Fruit fly (Drosophila melanogaster) whole organism, embryonic: ENCODE results near the gene Cdc50.
A peak's percentile ranks its signal among the peaks of the same experiment; 100 is the strongest.

Experiments used
- B-H1 ChIP-seq: fragments of 200-800 bp; sonication (Bioruptor generic); IDR thresholded peaks from 3 replicates; pipeline ENCODE4 v1.3.6; 2022; ENCODE audit warnings: missing biosample characterization, missing genetic modification characterization
- B-H2 ChIP-seq: fragments of 200-800 bp; sonication (Bioruptor generic); optimal IDR thresholded peaks from 2 replicates; lab custom pipeline; 2018; ENCODE audit warnings: missing biosample characterization, mild to moderate bottlenecking, missing genetic modification characterization
- CG10431 ChIP-seq: fragments of 200-800 bp; sonication (Bioruptor generic); optimal IDR thresholded peaks from 3 replicates; lab custom pipeline; 2018; ENCODE audit warnings: missing biosample characterization, mild to moderate bottlenecking, missing genetic modification characterization
- CG12071 ChIP-seq: fragments of 200-800 bp; sonication (Bioruptor generic); optimal IDR thresholded peaks from 3 replicates; lab custom pipeline; 2018; ENCODE audit warnings: missing biosample characterization, mild to moderate bottlenecking, missing genetic modification characterization
- CG12155 ChIP-seq: fragments of 200-800 bp; sonication (Bioruptor generic); optimal IDR thresholded peaks from 3 replicates; lab custom pipeline; 2016; ENCODE audit warnings: missing biosample characterization, missing genetic modification characterization
- CG13624 ChIP-seq: fragments of 200-800 bp; sonication (Bioruptor generic); optimal IDR thresholded peaks from 2 replicates; lab custom pipeline; 2016; ENCODE audit warnings: missing biosample characterization, missing genetic modification characterization
- CG15479 ChIP-seq: fragments of 200-800 bp; sonication (Bioruptor generic); optimal IDR thresholded peaks from 3 replicates; lab custom pipeline; 2019; ENCODE audit warnings: missing biosample characterization, mild to moderate bottlenecking, missing genetic modification characterization, moderate library complexity
- CG1603 ChIP-seq: fragments of 200-800 bp; sonication (Bioruptor generic); optimal IDR thresholded peaks from 2 replicates; lab custom pipeline; 2019; ENCODE audit warnings: missing biosample characterization, mild to moderate bottlenecking, missing genetic modification characterization, moderate library complexity
- CG17359 ChIP-seq: fragments of 200-800 bp; sonication (Bioruptor generic); optimal IDR thresholded peaks from 3 replicates; lab custom pipeline; 2018; ENCODE audit warnings: missing biosample characterization, mild to moderate bottlenecking, missing genetic modification characterization, moderate library complexity
- CG18011 ChIP-seq: fragments of 200-800 bp; sonication (Bioruptor generic); optimal IDR thresholded peaks from 2 replicates; lab custom pipeline; 2017; ENCODE audit warnings: missing biosample characterization, missing genetic modification characterization, mild to moderate bottlenecking, moderate library complexity, missing genotype
- CG2678 ChIP-seq: fragments of 200-800 bp; sonication (Bioruptor generic); optimal IDR thresholded peaks from 3 replicates; lab custom pipeline; 2019; ENCODE audit warnings: missing biosample characterization, mild to moderate bottlenecking, missing genetic modification characterization, moderate library complexity
- CG2875 ChIP-seq: fragments of 200-800 bp; sonication (Bioruptor generic); optimal IDR thresholded peaks from 2 replicates; lab custom pipeline; 2017; ENCODE audit warnings: missing biosample characterization, mild to moderate bottlenecking, missing genetic modification characterization, missing genetic modification reagents
- CG31388 ChIP-seq: fragments of 200-800 bp; sonication (Bioruptor generic); optimal IDR thresholded peaks from 2 replicates; lab custom pipeline; 2016; ENCODE audit warnings: missing biosample characterization, missing genetic modification characterization
- CG3726 ChIP-seq: fragments of 200-800 bp; sonication (Bioruptor generic); IDR thresholded peaks from 3 replicates; pipeline ENCODE4, ENCODE4 v1.3.6; 2022; ENCODE audit warnings: missing biosample characterization, missing genetic modification characterization
- CG5180 ChIP-seq: fragments of 200-800 bp; sonication (Bioruptor generic); optimal IDR thresholded peaks from 3 replicates; lab custom pipeline; 2017; ENCODE audit warnings: missing biosample characterization, missing genetic modification characterization, mild to moderate bottlenecking, moderate library complexity, missing genetic modification reagents
- CG6254 ChIP-seq: fragments of 200-800 bp; sonication (Bioruptor generic); optimal IDR thresholded peaks from 3 replicates; lab custom pipeline; 2017; ENCODE audit warnings: mild to moderate bottlenecking, missing biosample characterization, missing genetic modification reagents, missing genetic modification characterization
- CG6765 ChIP-seq: fragments of 200-800 bp; sonication (Bioruptor generic); optimal IDR thresholded peaks from 3 replicates; lab custom pipeline; 2017; ENCODE audit warnings: missing biosample characterization, mild to moderate bottlenecking, missing genetic modification characterization
- CG6813 ChIP-seq: fragments of 200-800 bp; sonication (Bioruptor generic); optimal IDR thresholded peaks from 2 replicates; lab custom pipeline; 2017; ENCODE audit warnings: missing biosample characterization, missing genetic modification characterization, mild to moderate bottlenecking, moderate library complexity, missing genetic modification reagents
- CG7271 ChIP-seq: fragments of 200-800 bp; sonication (Bioruptor generic); optimal IDR thresholded peaks from 2 replicates; lab custom pipeline; 2018; ENCODE audit warnings: missing biosample characterization, mild to moderate bottlenecking, missing genetic modification characterization, moderate library complexity
- CG7839 ChIP-seq: fragments of 200-800 bp; sonication (Bioruptor generic); optimal IDR thresholded peaks from 3 replicates; lab custom pipeline; 2018; ENCODE audit warnings: missing biosample characterization, mild to moderate bottlenecking, missing genetic modification characterization, moderate library complexity
- CG7987 ChIP-seq: fragments of 200-800 bp; sonication (Bioruptor generic); optimal IDR thresholded peaks from 2 replicates; lab custom pipeline; 2018; ENCODE audit warnings: missing biosample characterization, mild to moderate bottlenecking, missing genetic modification characterization, moderate library complexity
- CG8290 ChIP-seq, 3 experiments: fragments of 200-800 bp; sonication (Bioruptor generic); optimal IDR thresholded peaks; 2 replicates each; lab custom pipeline; 2016 to 2019; ENCODE audit warnings: missing biosample characterization in 3 of 3, missing genetic modification characterization in 3 of 3, mild to moderate bottlenecking in 2 of 3, moderate library complexity in 1 of 3
- Dek ChIP-seq: fragments of 200-800 bp; sonication (Bioruptor generic); optimal IDR thresholded peaks from 3 replicates; lab custom pipeline; 2019; ENCODE audit warnings: missing biosample characterization, mild to moderate bottlenecking, missing genetic modification characterization, moderate library complexity
- Doc2 ChIP-seq: fragments of 200-800 bp; sonication (Bioruptor generic); IDR thresholded peaks from 2 replicates; pipeline ENCODE4 v1.3.6; 2022; ENCODE audit warnings: missing biosample characterization, missing genetic modification characterization
- Ets65A ChIP-seq: fragments of 200-800 bp; sonication (Bioruptor generic); peaks from one replicate; lab custom pipeline; 2016; ENCODE audit warnings: missing biosample characterization, missing genetic modification characterization
- HLH4C ChIP-seq: fragments of 200-800 bp; sonication (Bioruptor generic); IDR thresholded peaks from 3 replicates; pipeline ENCODE4 v1.3.6; 2022; ENCODE audit warnings: missing biosample characterization, missing genetic modification characterization; ENCODE audit not compliant: partially characterized antibody
- HmgZ ChIP-seq: fragments of 200-800 bp; sonication (Bioruptor generic); optimal IDR thresholded peaks from 2 replicates; lab custom pipeline; 2018; ENCODE audit warnings: missing biosample characterization, mild to moderate bottlenecking, missing genetic modification characterization
- Hmr ChIP-seq: fragments of 200-800 bp; sonication (Bioruptor generic); optimal IDR thresholded peaks from 3 replicates; lab custom pipeline; 2017; ENCODE audit warnings: mild to moderate bottlenecking, missing biosample characterization, missing genetic modification reagents, missing genetic modification characterization
- Hsf ChIP-seq: fragments of 200-800 bp; sonication (Bioruptor generic); optimal IDR thresholded peaks from 3 replicates; lab custom pipeline; 2016; ENCODE audit warnings: missing biosample characterization, missing genetic modification characterization
- Max ChIP-seq: fragments of 200-800 bp; sonication (Bioruptor generic); optimal IDR thresholded peaks from 2 replicates; lab custom pipeline; 2016; ENCODE audit warnings: missing biosample characterization, mild to moderate bottlenecking, missing genetic modification characterization
- NfI ChIP-seq: fragments of 200-800 bp; sonication (Bioruptor generic); optimal IDR thresholded peaks from 3 replicates; lab custom pipeline; 2018; ENCODE audit warnings: missing biosample characterization, mild to moderate bottlenecking, missing genetic modification characterization, moderate library complexity
- Oaz ChIP-seq: fragments of 200-800 bp; sonication (Bioruptor generic); IDR thresholded peaks from 2 replicates; pipeline ENCODE4 v1.3.6; 2022; ENCODE audit warnings: missing biosample characterization, missing genetic modification characterization
- Scr ChIP-seq: fragments of 200-800 bp; sonication (Bioruptor generic); IDR thresholded peaks from 2 replicates; pipeline ENCODE4 v1.3.6; 2022; ENCODE audit warnings: missing biosample characterization, missing genetic modification characterization; ENCODE audit not compliant: partially characterized antibody
- Side ChIP-seq: fragments of 200-800 bp; sonication (Bioruptor generic); optimal IDR thresholded peaks from 2 replicates; lab custom pipeline; 2016; ENCODE audit warnings: missing biosample characterization, missing genetic modification characterization
- Xbp1 ChIP-seq: fragments of 200-800 bp; sonication (Bioruptor generic); optimal IDR thresholded peaks from 3 replicates; lab custom pipeline; 2016; ENCODE audit warnings: missing biosample characterization, mild to moderate bottlenecking, missing genetic modification characterization
- bowl ChIP-seq: fragments of 200-800 bp; sonication (Bioruptor generic); IDR thresholded peaks from 2 replicates; pipeline ENCODE4 v1.3.6; 2022; ENCODE audit warnings: missing biosample characterization, missing genetic modification characterization
- btn ChIP-seq: fragments of 200-800 bp; sonication (Bioruptor generic); optimal IDR thresholded peaks from 2 replicates; lab custom pipeline; 2016; ENCODE audit warnings: missing biosample characterization, missing genetic modification characterization
- cato ChIP-seq: fragments of 200-800 bp; sonication (Bioruptor generic); optimal IDR thresholded peaks from 2 replicates; lab custom pipeline; 2016; ENCODE audit warnings: missing biosample characterization, missing genetic modification characterization, borderline replicate concordance
- exex ChIP-seq: fragments of 200-800 bp; sonication (Bioruptor generic); optimal IDR thresholded peaks from 4 replicates; lab custom pipeline; 2018; ENCODE audit warnings: missing biosample characterization, mild to moderate bottlenecking, missing genetic modification characterization, moderate library complexity
- fd3F ChIP-seq: fragments of 200-800 bp; sonication (Bioruptor generic); optimal IDR thresholded peaks from 2 replicates; lab custom pipeline; 2018; ENCODE audit warnings: missing biosample characterization, mild to moderate bottlenecking, missing genetic modification characterization, moderate library complexity
- grn ChIP-seq: fragments of 200-800 bp; sonication (Bioruptor generic); optimal IDR thresholded peaks from 3 replicates; lab custom pipeline; 2017; ENCODE audit warnings: missing biosample characterization, missing genetic modification characterization
- ham ChIP-seq: fragments of 200-800 bp; sonication (Bioruptor generic); IDR thresholded peaks from 2 replicates; pipeline ENCODE4 v1.3.6; 2022; ENCODE audit warnings: missing biosample characterization, missing genetic modification characterization
- insv ChIP-seq, 2 experiments: fragments of 200-800 bp; sonication (Bioruptor generic); optimal IDR thresholded peaks; 3 replicates each; lab custom pipeline; 2016 to 2018; ENCODE audit warnings: missing biosample characterization in 2 of 2, missing genetic modification characterization in 2 of 2
- inv ChIP-seq: fragments of 200-800 bp; sonication (Bioruptor generic); IDR thresholded peaks from 2 replicates; pipeline ENCODE4 v1.3.6; 2022; ENCODE audit warnings: missing biosample characterization, missing genetic modification characterization; ENCODE audit not compliant: partially characterized antibody
- lab ChIP-seq: fragments of 200-800 bp; sonication (Bioruptor generic); optimal IDR thresholded peaks from 3 replicates; lab custom pipeline; 2017; ENCODE audit warnings: missing biosample characterization, missing genetic modification characterization, mild to moderate bottlenecking, moderate library complexity, missing genetic modification reagents
- lbe ChIP-seq: fragments of 200-800 bp; sonication (Bioruptor generic); optimal IDR thresholded peaks from 2 replicates; lab custom pipeline; 2016; ENCODE audit warnings: missing biosample characterization, mild to moderate bottlenecking, missing genetic modification characterization
- mirr ChIP-seq: fragments of 200-800 bp; sonication (Bioruptor generic); optimal IDR thresholded peaks from 3 replicates; lab custom pipeline; 2018; ENCODE audit warnings: missing biosample characterization, mild to moderate bottlenecking, missing genetic modification characterization
- org-1 ChIP-seq: fragments of 200-800 bp; sonication (Bioruptor generic); optimal IDR thresholded peaks from 2 replicates; lab custom pipeline; 2017; ENCODE audit warnings: missing biosample characterization, missing genetic modification characterization
- tio ChIP-seq: fragments of 200-800 bp; sonication (Bioruptor generic); optimal IDR thresholded peaks from 2 replicates; lab custom pipeline; 2017; ENCODE audit warnings: missing biosample characterization, missing genetic modification characterization, inconsistent platforms
- tll ChIP-seq, 2 experiments: fragments of 200-800 bp in 1 of 2; fragments of >200 bp in 1 of 2; sonication (Bioruptor generic) in 1 of 2; optimal IDR thresholded peaks; 2 replicates each; lab custom pipeline; 2017 to 2019; ENCODE audit warnings: missing biosample characterization in 2 of 2, missing genetic modification characterization in 2 of 2, mild to moderate bottlenecking in 1 of 2, moderate library complexity in 1 of 2

Gene Cdc50

dm6 chrX:16420048-16420447, 21.0 kb downstream of the Cdc50 start (continued):
- TF ChIP-seq CG7271 (tag; lab: Kevin White, UChicago) (no peak), CG5180 (no peak), ham (GFP tag; lab: Robert Waterston, UW) (no peak), cato (GFP tag; lab: Kevin White, UChicago) (no peak), CG6813 (GFP tag; lab: Kevin White, UChicago) (no peak), CG2875 (GFP tag; lab: Kevin White, UChicago) (no peak), mirr (GFP tag; lab: Kevin White, UChicago) (peak; percentile 46), Side (GFP tag; lab: Kevin White, UChicago) (no peak), Xbp1 (GFP tag; lab: Kevin White, UChicago) (no peak), grn (GFP tag; lab: Kevin White, UChicago) (no peak), CG7987 (GFP tag; lab: Kevin White, UChicago) (peak; percentile 35), org-1 (GFP tag; lab: Kevin White, UChicago) (no peak), CG10431 (GFP tag; lab: Kevin White, UChicago) (no peak), CG18011 (GFP tag; lab: Kevin White, UChicago) (no peak), NfI (GFP tag; lab: Kevin White, UChicago) (no peak), CG31388 (GFP tag; lab: Kevin White, UChicago) (no peak), HmgZ (tag; lab: Kevin White, UChicago) (no peak), Doc2 (GFP tag; lab: Robert Waterston, UW) (no peak), CG15479 (GFP tag; lab: Kevin White, UChicago) (no peak), CG1603 (tag; lab: Kevin White, UChicago) (peak; percentile 11), CG3726 (no peak), CG6254 (GFP tag; lab: Kevin White, UChicago) (no peak), CG13624 (GFP tag; lab: Kevin White, UChicago) (no peak), Ets65A (no peak), lab (GFP tag; lab: Kevin White, UChicago) (peak; percentile 68), B-H1 (GFP tag; lab: Robert Waterston, UW) (no peak), Scr (GFP tag; lab: Robert Waterston, UW) (no peak), insv (GFP tag; optimal IDR thresholded peaks at IDR 0.05; lab: Kevin White, UChicago) (no peak), fd3F (peak; percentile 10), lbe (GFP tag; lab: Kevin White, UChicago) (no peak), CG8290 (GFP tag; optimal IDR thresholded peaks at IDR 0.05; lab: Kevin White, UChicago) (no peak), CG8290 (tag; optimal IDR thresholded peaks at IDR 0.05; lab: Kevin White, UChicago) (peak in 1 of 2 experiments; percentile 54), HLH4C (GFP tag; lab: Robert Waterston, UW) (no peak), Dek (tag; lab: Kevin White, UChicago) (no peak), CG17359 (tag; lab: Kevin White, UChicago) (peak; percentile 34), Hsf (GFP tag; lab: Kevin White, UChicago) (no peak), btn (GFP tag; lab: Kevin White, UChicago) (no peak), Oaz (GFP tag; lab: Robert Waterston, UW) (no peak), Hmr (GFP tag; lab: Kevin White, UChicago) (peak; percentile 43), tio (GFP tag; lab: Kevin White, UChicago) (no peak), B-H2 (GFP tag; lab: Kevin White, UChicago) (no peak), tll (GFP tag; optimal IDR thresholded peaks at IDR 0.05; lab: Kevin White, UChicago) (no peak), CG6765 (peak; percentile 11), inv (GFP tag; lab: Robert Waterston, UW) (no peak), CG7839 (tag; lab: Kevin White, UChicago) (no peak), bowl (GFP tag; lab: Robert Waterston, UW) (no peak), CG12071 (GFP tag; lab: Kevin White, UChicago) (peak; percentile 51), CG12155 (no peak), CG2678 (tag; lab: Kevin White, UChicago) (peak; percentile 42), Max (GFP tag; lab: Kevin White, UChicago) (no peak), exex (tag; lab: Kevin White, UChicago) (no peak)
